Worm (Caenorhabditis elegans) whole organism, early embryonic: ENCODE results near the gene C33C12.12.

Experiments used
- B0310.2 ChIP-seq: sonication (generic microtip); optimal IDR thresholded peaks from 2 replicates; lab custom pipeline; 2016; ENCODE audit warnings: mild to moderate bottlenecking, missing genetic modification characterization, missing compliant biosample characterization
- F13C5.2 ChIP-seq: sonication (generic microtip); optimal IDR thresholded peaks from 2 replicates; lab custom pipeline; 2017; ENCODE audit warnings: mild to moderate bottlenecking, missing genetic modification characterization, inconsistent platforms, missing compliant biosample characterization
- aly-1 ChIP-seq: sonication (generic microtip); optimal IDR thresholded peaks from 2 replicates; lab custom pipeline; 2016; ENCODE audit warnings: missing genetic modification characterization, missing compliant biosample characterization
- ama-1 ChIP-seq: fragments of 150-350 bp; optimal IDR thresholded peaks from 2 replicates; lab custom pipeline; 2014
- ceh-13 ChIP-seq: fragments of 200-800 bp; sonication (Bioruptor generic); optimal IDR thresholded peaks from 2 replicates; lab custom pipeline; 2018; ENCODE audit warnings: mild to moderate bottlenecking, missing genetic modification characterization, missing compliant biosample characterization
- ceh-36 ChIP-seq: sonication (generic microtip); optimal IDR thresholded peaks from 2 replicates; lab custom pipeline; 2016; ENCODE audit warnings: missing genetic modification characterization, inconsistent platforms, missing compliant biosample characterization
- ets-7 ChIP-seq: sonication (generic microtip); optimal IDR thresholded peaks from 2 replicates; lab custom pipeline; 2016; ENCODE audit warnings: missing genotype, missing genetic modification characterization, missing compliant biosample characterization
- flt-1 ChIP-seq: fragments of 200-800 bp; sonication (Bioruptor generic); IDR thresholded peaks from 2 replicates; pipeline ENCODE4 v1.3.6; 2022; ENCODE audit warnings: missing genetic modification characterization, missing compliant biosample characterization
- hmbx-1 ChIP-seq: sonication (generic microtip); optimal IDR thresholded peaks from 2 replicates; lab custom pipeline; 2016; ENCODE audit warnings: mild to moderate bottlenecking, missing genetic modification characterization, missing compliant biosample characterization
- hmg-4 ChIP-seq: fragments of 200-800 bp; sonication (Bioruptor generic); optimal IDR thresholded peaks from 2 replicates; lab custom pipeline; 2018; ENCODE audit warnings: mild to moderate bottlenecking, missing genetic modification characterization, missing compliant biosample characterization
- hnd-1 ChIP-seq: sonication (generic microtip); optimal IDR thresholded peaks from 2 replicates; lab custom pipeline; 2016; ENCODE audit warnings: missing genetic modification characterization, missing compliant biosample characterization
- pes-1 ChIP-seq: fragments of 200-800 bp; sonication (Bioruptor generic); IDR thresholded peaks from 2 replicates; pipeline ENCODE4 v1.3.6; 2022; ENCODE audit warnings: missing genetic modification reagents, missing genetic modification characterization, missing compliant biosample characterization
- scrt-1 ChIP-seq: fragments of 200-800 bp; sonication (Bioruptor generic); IDR thresholded peaks from 2 replicates; pipeline ENCODE4 v1.3.6; 2022; ENCODE audit warnings: missing genetic modification characterization, missing compliant biosample characterization
- sea-1 ChIP-seq: fragments of 200-800 bp; sonication (Bioruptor generic); conservative IDR thresholded peaks from 2 replicates; pipeline ENCODE4 v1.3.6; 2022; ENCODE audit warnings: missing genetic modification characterization, missing compliant biosample characterization
- tbx-11 ChIP-seq: fragments of 200-800 bp; sonication (Bioruptor generic); IDR thresholded peaks from 2 replicates; pipeline ENCODE4 v1.3.6; 2022; ENCODE audit warnings: missing genetic modification characterization, missing compliant biosample characterization
- tbx-37 ChIP-seq: fragments of 200-800 bp; sonication (Bioruptor generic); conservative IDR thresholded peaks from 2 replicates; pipeline ENCODE4 v1.3.6; 2022; ENCODE audit warnings: missing genetic modification reagents, missing genetic modification characterization, missing compliant biosample characterization
- tra-4 ChIP-seq: sonication (generic microtip); optimal IDR thresholded peaks from 2 replicates; lab custom pipeline; 2017; ENCODE audit warnings: missing genetic modification characterization, missing compliant biosample characterization

Gene C33C12.12

DNA sequence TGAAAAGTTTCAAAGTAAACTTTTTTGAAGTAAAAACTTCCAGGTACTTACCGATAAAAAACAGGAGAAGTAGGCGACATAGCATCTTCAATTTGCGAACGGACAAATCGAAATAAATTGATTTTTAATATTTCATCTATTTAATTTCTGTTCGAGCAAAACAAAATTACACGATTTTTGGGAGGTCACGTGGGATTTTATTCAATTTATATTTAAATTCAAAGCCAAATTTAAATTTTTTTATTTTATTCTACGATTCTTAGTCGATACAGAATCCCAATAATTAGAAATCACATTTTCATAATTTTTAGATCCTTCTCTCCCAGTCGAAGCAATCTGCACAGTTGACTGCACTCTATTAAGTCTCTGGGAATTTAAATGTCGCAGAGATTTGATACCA, at the start of gene C33C12.12:
C33C12.12 (minus strand) TSS at position 101 of the 400 bp plus-strand sequence.
- no peak for TF ChIP-seq ceh-13
- no peak for TF ChIP-seq tbx-11 (GFP tag; lab: Robert Waterston, UW)
- TF ChIP-seq tbx-37 (GFP tag; lab: Robert Waterston, UW): no peak
- no peak for TF ChIP-seq sea-1 (GFP tag; lab: Robert Waterston, UW)
- TF ChIP-seq hmg-4 (GFP tag; lab: Kevin White, UChicago): no peak
- no peak for TF ChIP-seq aly-1 (tag; lab: Kevin White, UChicago)
- TF ChIP-seq flt-1: no peak
- TF ChIP-seq pes-1 (GFP tag; lab: Robert Waterston, UW): no peak
- TF ChIP-seq ceh-36 (tag; lab: Kevin White, UChicago): no peak
- no peak for TF ChIP-seq hnd-1 (tag; lab: Kevin White, UChicago)
- TF ChIP-seq F13C5.2 (tag; lab: Kevin White, UChicago): no peak
- no peak for TF ChIP-seq tra-4 (tag; lab: Kevin White, UChicago)
- no peak for TF ChIP-seq hmbx-1
- TF ChIP-seq scrt-1 (GFP tag; lab: Robert Waterston, UW): no peak
- TF ChIP-seq ets-7: no peak
- TF ChIP-seq B0310.2 (tag; lab: Kevin White, UChicago): no peak
- no peak for TF ChIP-seq ama-1

DNA sequence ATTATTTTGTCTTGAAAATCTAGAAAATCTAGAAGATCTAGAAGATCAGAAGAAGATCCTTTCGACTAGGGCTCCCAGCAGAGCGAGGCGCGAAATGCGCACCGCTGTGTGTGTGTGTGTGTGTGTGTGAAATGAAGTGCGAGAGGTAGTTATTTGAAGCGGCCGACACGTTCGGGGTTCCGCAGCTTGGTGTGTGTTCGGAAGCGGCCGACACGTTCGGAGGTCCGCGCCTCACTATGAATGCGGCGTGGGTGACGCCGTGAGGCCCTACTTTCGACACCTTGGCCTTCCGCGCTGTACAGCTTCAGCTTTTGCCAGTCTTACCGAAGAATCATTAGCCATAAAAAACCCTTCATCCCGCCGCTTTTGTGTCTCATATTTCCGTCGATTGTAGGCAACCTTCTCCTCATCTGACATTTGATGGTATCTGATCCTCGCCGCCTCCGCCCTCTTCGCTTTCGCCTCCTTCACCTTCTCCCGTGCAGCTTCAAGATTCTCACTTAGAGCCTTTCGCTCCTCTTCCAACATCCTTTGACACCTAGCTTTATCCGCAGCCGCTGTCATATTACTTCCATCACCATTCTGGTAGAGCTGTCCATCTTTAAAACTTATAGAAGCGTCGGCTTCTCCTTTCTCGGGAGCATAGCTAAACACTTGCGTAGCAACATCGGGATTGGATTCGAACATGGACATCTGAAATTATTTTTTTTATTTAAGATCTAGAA, 47.1 kb upstream of the C33C12.12 start:
- TF ChIP-seq flt-1 (no peak), tbx-11 (GFP tag; lab: Robert Waterston, UW) (no peak), pes-1 (GFP tag; lab: Robert Waterston, UW) (no peak), F13C5.2 (tag; lab: Kevin White, UChicago) (no peak), ama-1 (no peak), hnd-1 (tag; lab: Kevin White, UChicago) (no peak), tra-4 (tag; lab: Kevin White, UChicago) (no peak), aly-1 (tag; lab: Kevin White, UChicago) (no peak), tbx-37 (GFP tag; lab: Robert Waterston, UW) (no peak), sea-1 (GFP tag; lab: Robert Waterston, UW) (no peak)

DNA sequence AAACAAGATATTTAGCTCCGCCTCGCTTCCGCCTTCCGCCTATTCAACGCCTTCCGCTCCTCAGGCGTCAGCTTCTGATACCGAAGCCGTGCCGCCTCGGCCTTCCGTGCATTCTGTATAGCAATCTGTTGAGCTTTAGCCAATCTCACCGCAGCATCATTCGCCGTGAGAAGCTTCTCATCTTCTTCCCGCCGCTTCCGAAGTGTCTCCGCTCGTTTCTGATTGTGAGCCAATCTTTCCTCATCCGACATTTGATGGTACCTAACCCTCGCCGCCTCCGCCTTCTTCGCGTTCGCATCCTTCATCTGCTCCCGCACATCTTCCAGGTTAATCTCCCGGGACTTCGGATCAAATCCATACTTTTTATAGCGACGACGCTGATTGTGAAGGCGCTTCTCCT, 45.5 kb upstream of the C33C12.12 start:
- no peak for TF ChIP-seq tbx-37 (GFP tag; lab: Robert Waterston, UW)
- TF ChIP-seq tbx-11 (GFP tag; lab: Robert Waterston, UW): no peak
- TF ChIP-seq aly-1 (tag; lab: Kevin White, UChicago): no peak
- TF ChIP-seq sea-1 (GFP tag; lab: Robert Waterston, UW): no peak
- no peak for TF ChIP-seq B0310.2 (tag; lab: Kevin White, UChicago)
- TF ChIP-seq ets-7: no peak
- TF ChIP-seq hnd-1 (tag; lab: Kevin White, UChicago): no peak

DNA sequence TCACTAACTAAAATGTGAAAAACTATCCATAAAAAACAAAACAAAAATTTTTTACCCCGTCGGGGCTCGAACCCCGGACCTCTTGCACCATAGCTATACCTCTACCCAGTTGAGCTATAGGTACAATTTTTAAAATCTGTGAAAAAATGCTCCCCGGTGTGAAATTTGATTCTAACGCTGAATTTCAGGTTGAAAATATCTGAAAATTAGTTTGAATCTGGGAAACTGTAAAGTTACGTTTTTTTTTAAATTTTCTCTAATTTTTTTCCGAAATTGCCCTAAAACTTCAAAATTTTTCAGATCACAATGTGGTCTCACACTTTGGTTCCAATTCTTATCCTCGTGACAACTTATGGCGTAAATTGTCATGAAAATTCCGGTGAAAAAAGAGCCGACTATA, 37.8 kb upstream of the C33C12.12 start, which contains the start of gene Y59C2A.1:
Y59C2A.1 (plus strand) TSS at position 301 of the 400 bp plus-strand sequence.
- TF ChIP-seq pes-1 (GFP tag; lab: Robert Waterston, UW): no peak
- TF ChIP-seq aly-1 (tag; lab: Kevin White, UChicago): no peak
- TF ChIP-seq F13C5.2 (tag; lab: Kevin White, UChicago): no peak
- TF ChIP-seq B0310.2 (tag; lab: Kevin White, UChicago): no peak
- no peak for TF ChIP-seq ets-7
- no peak for TF ChIP-seq hmg-4 (GFP tag; lab: Kevin White, UChicago)
- no peak for TF ChIP-seq tra-4 (tag; lab: Kevin White, UChicago)
- no peak for TF ChIP-seq flt-1
- no peak for TF ChIP-seq scrt-1 (GFP tag; lab: Robert Waterston, UW)
- no peak for TF ChIP-seq tbx-37 (GFP tag; lab: Robert Waterston, UW)
- TF ChIP-seq hmbx-1: no peak
- TF ChIP-seq hnd-1 (tag; lab: Kevin White, UChicago): no peak
- no peak for TF ChIP-seq ama-1
- TF ChIP-seq ceh-13: no peak
- no peak for TF ChIP-seq tbx-11 (GFP tag; lab: Robert Waterston, UW)
- no peak for TF ChIP-seq sea-1 (GFP tag; lab: Robert Waterston, UW)
- TF ChIP-seq ceh-36 (tag; lab: Kevin White, UChicago): no peak

DNA sequence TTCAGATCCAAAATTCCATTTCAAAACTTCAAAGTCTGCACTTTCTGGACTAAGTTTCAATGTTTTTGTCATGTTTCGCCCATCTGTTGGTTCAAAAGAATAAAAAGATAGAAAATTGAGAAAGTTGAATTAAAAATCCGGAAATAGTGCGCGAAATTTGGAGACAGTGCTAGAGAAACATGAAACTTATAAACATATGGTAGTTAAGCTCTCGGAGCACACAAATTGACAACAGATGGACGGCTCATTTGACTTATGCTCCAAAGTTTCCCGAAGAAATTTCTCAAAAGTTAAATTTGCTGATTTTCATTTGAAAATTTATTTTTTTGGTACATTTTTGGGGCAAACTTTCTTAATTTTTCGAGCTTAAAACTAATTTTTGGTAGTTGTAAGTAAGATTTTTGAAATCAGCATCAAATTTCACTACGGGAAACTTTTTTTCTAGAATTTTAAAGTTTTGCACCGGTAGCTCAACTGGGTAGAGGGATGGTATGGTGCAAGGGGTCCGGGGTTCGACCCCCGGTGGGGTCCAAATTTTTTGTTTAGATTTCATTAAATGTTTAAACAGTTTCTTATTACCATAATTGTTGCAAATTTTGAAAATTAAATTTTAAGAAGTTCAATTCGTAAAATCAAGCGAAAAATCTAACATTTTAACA, 36.2 kb upstream of the C33C12.12 start:
- TF ChIP-seq F13C5.2 (tag; lab: Kevin White, UChicago): no peak
- no peak for TF ChIP-seq flt-1
- TF ChIP-seq hmbx-1: no peak
- no peak for TF ChIP-seq pes-1 (GFP tag; lab: Robert Waterston, UW)
- TF ChIP-seq ets-7: no peak
- TF ChIP-seq hmg-4 (GFP tag; lab: Kevin White, UChicago): no peak
- no peak for TF ChIP-seq tra-4 (tag; lab: Kevin White, UChicago)
- no peak for TF ChIP-seq tbx-11 (GFP tag; lab: Robert Waterston, UW)
- TF ChIP-seq scrt-1 (GFP tag; lab: Robert Waterston, UW): no peak
- TF ChIP-seq hnd-1 (tag; lab: Kevin White, UChicago): no peak
- no peak for TF ChIP-seq tbx-37 (GFP tag; lab: Robert Waterston, UW)
- no peak for TF ChIP-seq aly-1 (tag; lab: Kevin White, UChicago)
- no peak for TF ChIP-seq sea-1 (GFP tag; lab: Robert Waterston, UW)
- no peak for TF ChIP-seq B0310.2 (tag; lab: Kevin White, UChicago)
- TF ChIP-seq ceh-13: no peak
- TF ChIP-seq ceh-36 (tag; lab: Kevin White, UChicago): no peak

DNA sequence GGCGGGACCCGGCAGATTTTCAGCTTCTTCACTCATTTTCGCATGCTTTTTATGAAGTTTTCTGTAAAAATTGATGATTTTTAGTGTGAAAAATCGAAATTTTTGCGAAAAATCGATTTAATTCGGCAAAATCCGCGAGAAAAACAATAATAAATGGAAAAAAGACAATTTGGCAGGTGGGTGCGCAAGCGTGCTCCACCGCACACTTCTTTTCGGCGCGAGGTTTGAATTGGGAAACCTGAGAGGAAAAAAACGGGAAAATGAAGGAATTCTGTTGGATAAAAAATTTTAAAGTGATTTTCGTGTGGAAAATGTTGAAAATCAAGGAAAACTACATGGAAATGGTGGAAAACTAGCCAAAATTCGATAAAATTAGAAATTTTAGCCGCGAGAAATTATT, 34.1 kb upstream of the C33C12.12 start, which contains the start of gene Y59C2A.2:
Y59C2A.2 (minus strand) TSS at position 61 of the 400 bp plus-strand sequence.
- no peak for TF ChIP-seq hmbx-1
- TF ChIP-seq tra-4 (tag; lab: Kevin White, UChicago): no peak
- TF ChIP-seq pes-1 (GFP tag; lab: Robert Waterston, UW): no peak
- no peak for TF ChIP-seq sea-1 (GFP tag; lab: Robert Waterston, UW)
- TF ChIP-seq scrt-1 (GFP tag; lab: Robert Waterston, UW): no peak
- TF ChIP-seq ets-7: no peak
- TF ChIP-seq F13C5.2 (tag; lab: Kevin White, UChicago): no peak
- no peak for TF ChIP-seq tbx-37 (GFP tag; lab: Robert Waterston, UW)
- no peak for TF ChIP-seq flt-1
- TF ChIP-seq ceh-13: no peak
- no peak for TF ChIP-seq ama-1
- TF ChIP-seq ceh-36 (tag; lab: Kevin White, UChicago): no peak
- TF ChIP-seq hnd-1 (tag; lab: Kevin White, UChicago): no peak
- TF ChIP-seq hmg-4 (GFP tag; lab: Kevin White, UChicago): no peak
- TF ChIP-seq B0310.2 (tag; lab: Kevin White, UChicago): no peak
- TF ChIP-seq aly-1 (tag; lab: Kevin White, UChicago): no peak
- TF ChIP-seq tbx-11 (GFP tag; lab: Robert Waterston, UW): no peak
